Worm (Caenorhabditis elegans) whole organism, mixed stage, embryonic: ENCODE measurements around the gene flp-34.

Source experiments
- M03D4.4 ChIP-seq: sonication (generic microtip); optimal IDR thresholded peaks from 2 replicates; lab custom pipeline; 2017; ENCODE audit warnings: mild to moderate bottlenecking, missing genetic modification characterization, missing compliant biosample characterization
- ceh-43 ChIP-seq: fragments of 200-800 bp; sonication (Bioruptor generic); optimal IDR thresholded peaks from 2 replicates; lab custom pipeline; 2018; ENCODE audit warnings: mild to moderate bottlenecking, missing genetic modification characterization, moderate library complexity, missing compliant biosample characterization
- ceh-83 ChIP-seq: fragments of 200-800 bp; sonication (Bioruptor generic); optimal IDR thresholded peaks from 2 replicates; lab custom pipeline; 2018; ENCODE audit warnings: mild to moderate bottlenecking, missing genetic modification characterization, missing compliant biosample characterization
- ces-1 ChIP-seq: fragments of 150-350 bp; optimal IDR thresholded peaks from 2 replicates; lab custom pipeline; 2014; ENCODE audit warnings: missing biosample characterization, missing genetic modification reagents, missing genetic modification characterization
- drap-1 ChIP-seq: fragments of 200-800 bp; sonication (Bioruptor generic); optimal IDR thresholded peaks from 3 replicates; lab custom pipeline; 2018; ENCODE audit warnings: mild to moderate bottlenecking, missing genetic modification characterization, missing compliant biosample characterization
- lin-13 ChIP-seq: fragments of 150-350 bp; optimal IDR thresholded peaks from 2 replicates; lab custom pipeline; 2014; ENCODE audit warnings: missing biosample characterization, missing genetic modification characterization
- mls-2 ChIP-seq: sonication (generic microtip); optimal IDR thresholded peaks from 2 replicates; lab custom pipeline; 2016; ENCODE audit warnings: mild to moderate bottlenecking, missing genetic modification characterization, moderate library complexity, missing compliant biosample characterization
- nhr-12 ChIP-seq: fragments of 150-350 bp; optimal IDR thresholded peaks from 2 replicates; lab custom pipeline; 2014; ENCODE audit warnings: missing biosample characterization, missing genetic modification characterization
- nhr-76 ChIP-seq: sonication (generic microtip); optimal IDR thresholded peaks from 2 replicates; lab custom pipeline; 2017; ENCODE audit warnings: missing biosample characterization, missing genetic modification characterization
- unc-39 ChIP-seq: fragments of 150-350 bp; optimal IDR thresholded peaks from 2 replicates; lab custom pipeline; 2014; ENCODE audit warnings: missing biosample characterization, missing genetic modification characterization

ce11 chrV:1074946-1075345 is 41.7 kb upstream of the flp-34 start, which contains the start of gene K10C9.1:
- TF ChIP-seq mls-2 (tag; lab: Kevin White, UChicago): no peak
- no peak for TF ChIP-seq unc-39
- TF ChIP-seq ceh-43 (GFP tag; lab: Kevin White, UChicago): no peak
- no peak for TF ChIP-seq ceh-83 (GFP tag; lab: Kevin White, UChicago)
- no peak for TF ChIP-seq nhr-12 (tag; lab: Kevin White, UChicago)
- no peak for TF ChIP-seq nhr-76 (tag; lab: Kevin White, UChicago)
- TF ChIP-seq drap-1 (GFP tag; lab: Kevin White, UChicago): no peak
- TF ChIP-seq lin-13 (tag; lab: Kevin White, UChicago): no peak
- peak; percentile 42 for TF ChIP-seq ces-1 (GFP tag; lab: Kevin White, UChicago)
- TF ChIP-seq M03D4.4: no peak
